Worm (Caenorhabditis elegans) whole organism, young adult: ENCODE results near the gene sknr-1.

ENCODE experiments used
- B0261.1 ChIP-seq: sonication (generic microtip); optimal IDR thresholded peaks from 2 replicates; lab custom pipeline; 2016; ENCODE audit warnings: mild to moderate bottlenecking, missing genetic modification characterization, moderate library complexity, missing compliant biosample characterization
- F23B12.7 ChIP-seq: sonication (generic microtip); optimal IDR thresholded peaks from 2 replicates; lab custom pipeline; 2017; ENCODE audit warnings: missing genetic modification characterization, mild to moderate bottlenecking, missing compliant biosample characterization, antibody characterized with exemption, moderate library complexity; ENCODE audit not compliant: insufficient read depth
- F49E8.2 ChIP-seq: sonication (generic microtip); optimal IDR thresholded peaks from 3 replicates; lab custom pipeline; 2017; ENCODE audit warnings: missing genetic modification characterization, mild to moderate bottlenecking, missing compliant biosample characterization, antibody characterized with exemption, moderate library complexity; ENCODE audit not compliant: insufficient read depth
- T07F8.4 ChIP-seq: sonication (generic microtip); optimal IDR thresholded peaks from 2 replicates; lab custom pipeline; 2016; ENCODE audit warnings: mild to moderate bottlenecking, missing genetic modification characterization, moderate library complexity, missing compliant biosample characterization
- T26A5.8 ChIP-seq: sonication (generic microtip); optimal IDR thresholded peaks from 2 replicates; lab custom pipeline; 2016; ENCODE audit warnings: missing genetic modification characterization, missing compliant biosample characterization
- Y53G8AR.9 ChIP-seq: fragments of 200-800 bp; sonication (Bioruptor generic); conservative IDR thresholded peaks from 2 replicates; pipeline ENCODE4 v1.3.6; 2022; ENCODE audit warnings: missing genetic modification reagents, missing genetic modification characterization, missing compliant biosample characterization
- ZK185.1 ChIP-seq: sonication (generic microtip); optimal IDR thresholded peaks from 2 replicates; lab custom pipeline; 2016; ENCODE audit warnings: mild to moderate bottlenecking, missing genetic modification characterization, missing compliant biosample characterization; ENCODE audit not compliant: poor library complexity, severe bottlenecking
- akir-1 ChIP-seq: fragments of 200-800 bp; sonication (Bioruptor generic); optimal IDR thresholded peaks from 2 replicates; lab custom pipeline; 2018; ENCODE audit warnings: mild to moderate bottlenecking, missing genetic modification characterization, moderate library complexity, missing compliant biosample characterization
- ama-1 ChIP-seq, 3 experiments: fragments of 150-350 bp in 1 of 3; sonication (generic microtip) in 2 of 3; optimal IDR thresholded peaks; 2 replicates each; lab custom pipeline; 2014 to 2018; ENCODE audit warnings: missing biosample characterization in 2 of 3, missing genetic modification characterization in 2 of 3, missing genetic modification reagents in 2 of 3
- aptf-3 ChIP-seq: fragments of 200-800 bp; sonication (Bioruptor generic); IDR thresholded peaks from 2 replicates; pipeline ENCODE4 v1.3.6; 2022; ENCODE audit warnings: missing genetic modification characterization, missing compliant biosample characterization
- atf-7 ChIP-seq: sonication (generic microtip); optimal IDR thresholded peaks from 2 replicates; lab custom pipeline; 2017; ENCODE audit warnings: mild to moderate bottlenecking, missing genetic modification characterization, missing compliant biosample characterization
- attf-6 ChIP-seq: fragments of 200-800 bp; sonication (Bioruptor generic); IDR thresholded peaks from 2 replicates; pipeline ENCODE4 v1.3.6; 2022; ENCODE audit warnings: missing genetic modification reagents, missing genetic modification characterization, missing compliant biosample characterization
- cebp-1 ChIP-seq, 2 experiments: fragments of 200-800 bp in 1 of 2; sonication (Bioruptor generic) in 1 of 2; sonication (generic microtip) in 1 of 2; IDR thresholded peaks in 1 of 2; optimal IDR thresholded peaks in 1 of 2; 2 replicates each; pipeline versions ENCODE4 v1.3.6 to Lab custom; 2017 to 2022; ENCODE audit warnings: missing compliant biosample characterization in 2 of 2, missing genetic modification characterization in 2 of 2, mild to moderate bottlenecking in 1 of 2, missing genetic modification reagents in 1 of 2, moderate library complexity in 1 of 2
- ceh-100 ChIP-seq: fragments of 200-800 bp; sonication (Bioruptor generic); IDR thresholded peaks from 2 replicates; pipeline ENCODE4 v1.3.6; 2022; ENCODE audit warnings: missing genetic modification reagents, missing genetic modification characterization, missing compliant biosample characterization
- ceh-27 ChIP-seq: fragments of 200-800 bp; sonication (Bioruptor generic); optimal IDR thresholded peaks from 2 replicates; lab custom pipeline; 2018; ENCODE audit warnings: mild to moderate bottlenecking, missing genetic modification characterization, moderate library complexity, missing compliant biosample characterization
- ceh-40 ChIP-seq: fragments of 200-800 bp; sonication (Bioruptor generic); IDR thresholded peaks from 2 replicates; pipeline ENCODE4 v1.3.6; 2022; ENCODE audit warnings: missing genetic modification characterization, missing compliant biosample characterization
- ceh-91 ChIP-seq: fragments of 200-800 bp; sonication (Bioruptor generic); IDR thresholded peaks from 2 replicates; pipeline ENCODE4 v1.3.6; 2022; ENCODE audit warnings: missing genetic modification reagents, missing genetic modification characterization, missing compliant biosample characterization
- chd-7 ChIP-seq: sonication (generic microtip); optimal IDR thresholded peaks from 2 replicates; lab custom pipeline; 2016; ENCODE audit warnings: mild to moderate bottlenecking, missing genetic modification characterization, moderate library complexity, missing compliant biosample characterization
- die-1 ChIP-seq: sonication (generic microtip); optimal IDR thresholded peaks from 2 replicates; lab custom pipeline; 2016; ENCODE audit warnings: missing genotype, mild to moderate bottlenecking, missing genetic modification characterization, missing compliant biosample characterization
- dox-1 ChIP-seq: fragments of 200-800 bp; sonication (Bioruptor generic); IDR thresholded peaks from 2 replicates; pipeline ENCODE4 v1.3.6; 2022; ENCODE audit warnings: missing genetic modification reagents, missing genetic modification characterization, missing compliant biosample characterization
- ekl-4 ChIP-seq: fragments of 200-800 bp; sonication (Bioruptor generic); IDR thresholded peaks from 2 replicates; pipeline ENCODE4 v1.3.6; 2022; ENCODE audit warnings: missing genetic modification reagents, missing genetic modification characterization, missing compliant biosample characterization
- fkh-3 ChIP-seq: sonication (generic microtip); optimal IDR thresholded peaks from 2 replicates; lab custom pipeline; 2016; ENCODE audit warnings: mild to moderate bottlenecking, missing genetic modification characterization, missing compliant biosample characterization
- gei-17 ChIP-seq: fragments of 200-800 bp; sonication (Bioruptor generic); optimal IDR thresholded peaks from 2 replicates; lab custom pipeline; 2018; ENCODE audit warnings: mild to moderate bottlenecking, missing genetic modification characterization, missing compliant biosample characterization
- lag-1 ChIP-seq: fragments of 200-800 bp; sonication (Bioruptor generic); IDR thresholded peaks from 2 replicates; pipeline ENCODE4 v1.3.6; 2022; ENCODE audit warnings: missing genetic modification reagents, missing genetic modification characterization, missing compliant biosample characterization
- lin-54 ChIP-seq: fragments of 200-800 bp; sonication (Bioruptor generic); optimal IDR thresholded peaks from 2 replicates; lab custom pipeline; 2018; ENCODE audit warnings: mild to moderate bottlenecking, missing genetic modification characterization, missing compliant biosample characterization
- lsy-27 ChIP-seq: sonication (generic microtip); optimal IDR thresholded peaks from 2 replicates; lab custom pipeline; 2017; ENCODE audit warnings: missing genetic modification characterization, mild to moderate bottlenecking, missing compliant biosample characterization, antibody characterized with exemption, missing genotype, borderline replicate concordance; ENCODE audit not compliant: insufficient read depth
- madf-10 ChIP-seq: sonication (generic microtip); optimal IDR thresholded peaks from 2 replicates; lab custom pipeline; 2016; ENCODE audit warnings: mild to moderate bottlenecking, missing genetic modification characterization, missing compliant biosample characterization
- mcd-1 ChIP-seq: fragments of 200-800 bp; sonication (Bioruptor generic); IDR thresholded peaks from 2 replicates; pipeline ENCODE4 v1.3.6; 2022; ENCODE audit warnings: missing genetic modification reagents, missing genetic modification characterization, missing compliant biosample characterization
- nfya-1 ChIP-seq: sonication (generic microtip); optimal IDR thresholded peaks from 2 replicates; lab custom pipeline; 2017; ENCODE audit warnings: antibody characterized with exemption, missing compliant biosample characterization, missing genetic modification characterization, borderline replicate concordance; ENCODE audit not compliant: insufficient read depth
- nhr-80 ChIP-seq: sonication (generic microtip); optimal IDR thresholded peaks from 2 replicates; lab custom pipeline; 2016; ENCODE audit warnings: missing genetic modification characterization, missing compliant biosample characterization
- pbrm-1 ChIP-seq: fragments of 200-800 bp; sonication (Bioruptor generic); IDR thresholded peaks from 2 replicates; pipeline ENCODE4 v1.3.6; 2022; ENCODE audit warnings: missing genetic modification reagents, missing genetic modification characterization, missing compliant biosample characterization
- rcor-1 ChIP-seq: fragments of 200-800 bp; sonication (Bioruptor generic); IDR thresholded peaks from 2 replicates; pipeline ENCODE4 v1.3.6; 2022; ENCODE audit warnings: missing genetic modification reagents, missing genetic modification characterization, missing compliant biosample characterization
- rec-8 ChIP-seq, 2 experiments: sonication (generic microtip); optimal IDR thresholded peaks; 2 replicates each; lab custom pipeline; 2016; ENCODE audit warnings: mild to moderate bottlenecking in 2 of 2, missing genetic modification characterization in 2 of 2, missing genetic modification reagents in 2 of 2, missing genotype in 2 of 2, missing biosample characterization in 1 of 2, missing compliant biosample characterization in 1 of 2, moderate library complexity in 1 of 2
- repo-1 ChIP-seq: sonication (generic microtip); optimal IDR thresholded peaks from 2 replicates; lab custom pipeline; 2017; ENCODE audit warnings: mild to moderate bottlenecking, missing genetic modification characterization, missing compliant biosample characterization
- snpc-1.3 ChIP-seq: sonication (generic microtip); optimal IDR thresholded peaks from 2 replicates; lab custom pipeline; 2017; ENCODE audit warnings: missing genetic modification characterization, mild to moderate bottlenecking, missing compliant biosample characterization, antibody characterized with exemption, moderate library complexity, missing genotype, missing genetic modification reagents; ENCODE audit not compliant: insufficient read depth
- snpc-3.4 ChIP-seq: sonication (generic microtip); optimal IDR thresholded peaks from 2 replicates; lab custom pipeline; 2017; ENCODE audit warnings: missing genetic modification characterization, mild to moderate bottlenecking, missing compliant biosample characterization, antibody characterized with exemption, moderate library complexity, missing genotype, missing genetic modification reagents
- snpc-4 ChIP-seq, 5 experiments: fragments of 150-350 bp in 1 of 5; sonication (generic microtip) in 4 of 5; optimal IDR thresholded peaks; 2 replicates each; lab custom pipeline; 2014 to 2018; ENCODE audit warnings: missing genetic modification characterization in 5 of 5, missing biosample characterization in 3 of 5, antibody characterized with exemption in 2 of 5, mild to moderate bottlenecking in 2 of 5, missing compliant biosample characterization in 2 of 5, missing genotype in 2 of 5, moderate library complexity in 2 of 5, missing genetic modification reagents in 1 of 5
- tbp1 ChIP-seq: fragments of 200-800 bp; sonication (Bioruptor generic); optimal IDR thresholded peaks from 2 replicates; lab custom pipeline; 2018; ENCODE audit warnings: mild to moderate bottlenecking, missing genetic modification characterization, missing compliant biosample characterization
- tbx-9 ChIP-seq: sonication (generic microtip); optimal IDR thresholded peaks from 2 replicates; lab custom pipeline; 2016; ENCODE audit warnings: borderline replicate concordance, missing genetic modification characterization, inconsistent platforms, missing compliant biosample characterization
- tlf-1 ChIP-seq: fragments of 200-800 bp; sonication (Bioruptor generic); optimal IDR thresholded peaks from 2 replicates; lab custom pipeline; 2018; ENCODE audit warnings: mild to moderate bottlenecking, missing genetic modification characterization, missing compliant biosample characterization
- unc-130 ChIP-seq: sonication (generic microtip); optimal IDR thresholded peaks from 2 replicates; lab custom pipeline; 2016; ENCODE audit warnings: missing genetic modification reagents, missing genetic modification characterization, missing compliant biosample characterization
- unc-62 ChIP-seq: fragments of 150-350 bp; optimal IDR thresholded peaks from 2 replicates; lab custom pipeline; 2014; ENCODE audit warnings: missing biosample characterization, missing genetic modification reagents, missing genetic modification characterization
- xnd-1 ChIP-seq: sonication (generic microtip); optimal IDR thresholded peaks from 2 replicates; lab custom pipeline; 2016; ENCODE audit warnings: missing genotype, missing genetic modification reagents, missing genetic modification characterization, missing compliant biosample characterization

The sknr-1 gene

ce11 chrV:2673807-2674206 lies 48.5 kb upstream of the sknr-1 start (continued):
- peak; percentile 3 for TF ChIP-seq repo-1 (tag; lab: Kevin White, UChicago)
- TF ChIP-seq rec-8 (tag; optimal IDR thresholded peaks at IDR 0.05; lab: Kevin White, UChicago): peak; percentile 6 to 37
- no peak for TF ChIP-seq tbx-9 (tag; lab: Kevin White, UChicago)
- TF ChIP-seq lsy-27 (tag; lab: Kevin White, UChicago): peak; percentile 15
- TF ChIP-seq tbp1 (GFP tag; lab: Kevin White, UChicago): peak; percentile 94
- no peak for TF ChIP-seq snpc-4 (GFP tag; optimal IDR thresholded peaks at IDR 0.05; lab: Kevin White, UChicago)
- TF ChIP-seq snpc-4 (tag; optimal IDR thresholded peaks at IDR 0.05; lab: Kevin White, UChicago): peak in 2 of 4 experiments; percentile 4 to 60
- peak; percentile 62 for TF ChIP-seq ceh-27
- TF ChIP-seq gei-17: no peak
- no peak for TF ChIP-seq fkh-3
- TF ChIP-seq cebp-1 (GFP tag; IDR thresholded peaks at IDR 0.05; lab: Robert Waterston, UW): 0 out of 2 replicates have a peak, but pooled peaks have one; percentile 13
- TF ChIP-seq cebp-1 (tag; optimal IDR thresholded peaks at IDR 0.05; lab: Kevin White, UChicago): peak; percentile 66
- TF ChIP-seq F23B12.7 (tag; lab: Kevin White, UChicago): peak; percentile 35
- TF ChIP-seq ceh-91 (GFP tag; lab: Robert Waterston, UW): no peak
- TF ChIP-seq T26A5.8 (tag; lab: Kevin White, UChicago): no peak
- TF ChIP-seq atf-7 (tag; lab: Kevin White, UChicago): peak; percentile 32
- TF ChIP-seq T07F8.4 (tag; lab: Kevin White, UChicago): peak; percentile 57
- TF ChIP-seq madf-10: peak; percentile 16
- TF ChIP-seq die-1 (tag; lab: Kevin White, UChicago): peak; percentile 67
- no peak for TF ChIP-seq ZK185.1
- peak; percentile 54 for TF ChIP-seq snpc-3.4
- peak; percentile 70; the same call in 1 of the 2 replicates for TF ChIP-seq ekl-4 (GFP tag; lab: Robert Waterston, UW)
- peak; percentile 60 for TF ChIP-seq dox-1 (GFP tag; lab: Robert Waterston, UW)
- TF ChIP-seq tlf-1: peak; percentile 23
- TF ChIP-seq lag-1 (GFP tag; lab: Robert Waterston, UW): no peak
- TF ChIP-seq akir-1 (GFP tag; lab: Kevin White, UChicago): no peak
- peak; percentile 71; the same call in 1 of the 2 replicates for TF ChIP-seq pbrm-1
- TF ChIP-seq nhr-80 (tag; lab: Kevin White, UChicago): peak; percentile 14
- TF ChIP-seq ama-1 (optimal IDR thresholded peaks at IDR 0.05; lab: Kevin White, UChicago): no peak
- peak; percentile 15 to 71 for TF ChIP-seq ama-1 (GFP tag; optimal IDR thresholded peaks at IDR 0.05; lab: Kevin White, UChicago)
- peak; percentile 29 for TF ChIP-seq unc-130 (GFP tag; lab: Kevin White, UChicago)
- TF ChIP-seq B0261.1 (tag; lab: Kevin White, UChicago): peak; percentile 77
- peak; percentile 61; the same call in 1 of the 2 replicates for TF ChIP-seq attf-6 (GFP tag; lab: Robert Waterston, UW)

ce11 chrV:2672603-2673002 lies 47.3 kb upstream of the sknr-1 start, which contains the start of gene W02G9.3:
TSS of gene W02G9.3 (plus strand) at chrV:2672986.
- TF ChIP-seq rcor-1 (GFP tag; lab: Robert Waterston, UW) (peak; percentile 48; the same call in 1 of the 2 replicates), ceh-91 (GFP tag; lab: Robert Waterston, UW) (peak; percentile 44; the same call in 1 of the 2 replicates), snpc-1.3 (tag; lab: Kevin White, UChicago) (peak; percentile 55), F23B12.7 (tag; lab: Kevin White, UChicago) (peak; percentile 60), chd-7 (tag; lab: Kevin White, UChicago) (no peak), nhr-80 (tag; lab: Kevin White, UChicago) (peak; percentile 11), lin-54 (GFP tag; lab: Kevin White, UChicago) (peak; percentile 73), repo-1 (tag; lab: Kevin White, UChicago) (no peak), aptf-3 (GFP tag; lab: Robert Waterston, UW) (no peak), Y53G8AR.9 (no peak), ceh-40 (no peak), unc-62 (GFP tag; lab: Kevin White, UChicago) (no peak), mcd-1 (GFP tag; lab: Robert Waterston, UW) (peak; percentile 95), xnd-1 (tag; lab: Kevin White, UChicago) (no peak), tbx-9 (tag; lab: Kevin White, UChicago) (no peak), F49E8.2 (tag; lab: Kevin White, UChicago) (peak; percentile 60), ceh-100 (peak; percentile 92), lsy-27 (tag; lab: Kevin White, UChicago) (no peak), ceh-27 (peak; percentile 51), nfya-1 (tag; lab: Kevin White, UChicago) (no peak), dox-1 (GFP tag; lab: Robert Waterston, UW) (peak; percentile 64; the same call in 1 of the 2 replicates)
